Fruit fly (Drosophila melanogaster) whole organism, embryonic: ENCODE measurements around the gene PIG-S.
A peak's percentile ranks its signal among the peaks of the same experiment; 100 is the strongest.

ENCODE experiments used
- B-H1 ChIP-seq: fragments of 200-800 bp; sonication (Bioruptor generic); IDR thresholded peaks from 3 replicates; pipeline ENCODE4 v1.3.6; 2022; ENCODE audit warnings: missing biosample characterization, missing genetic modification characterization
- Bgb ChIP-seq: fragments of 200-800 bp; sonication (Bioruptor generic); IDR thresholded peaks from 2 replicates; pipeline ENCODE4 v1.3.6; 2022; ENCODE audit warnings: missing biosample characterization, missing genetic modification characterization; ENCODE audit not compliant: partially characterized antibody
- CG10147 ChIP-seq: fragments of 200-800 bp; sonication (Bioruptor generic); optimal IDR thresholded peaks from 2 replicates; lab custom pipeline; 2019; ENCODE audit warnings: missing biosample characterization, mild to moderate bottlenecking, missing genetic modification characterization, moderate library complexity
- CG10321 ChIP-seq: fragments of 200-800 bp; sonication (Bioruptor generic); IDR thresholded peaks from 2 replicates; pipeline ENCODE4 v1.3.6; 2022; ENCODE audit warnings: missing biosample characterization, missing genetic modification characterization
- CG10431 ChIP-seq: fragments of 200-800 bp; sonication (Bioruptor generic); optimal IDR thresholded peaks from 3 replicates; lab custom pipeline; 2018; ENCODE audit warnings: missing biosample characterization, mild to moderate bottlenecking, missing genetic modification characterization
- CG11398 ChIP-seq: fragments of 200-800 bp; sonication (Bioruptor generic); optimal IDR thresholded peaks from 2 replicates; lab custom pipeline; 2016; ENCODE audit warnings: missing biosample characterization, missing genetic modification characterization
- CG12744 ChIP-seq: fragments of 200-800 bp; sonication (Bioruptor generic); optimal IDR thresholded peaks from 2 replicates; lab custom pipeline; 2016; ENCODE audit warnings: missing biosample characterization, missing genetic modification characterization
- CG13123 ChIP-seq: fragments of 200-800 bp; sonication (Bioruptor generic); optimal IDR thresholded peaks from 2 replicates; lab custom pipeline; 2016; ENCODE audit warnings: missing biosample characterization, missing genetic modification characterization
- CG13296 ChIP-seq: fragments of 200-800 bp; sonication (Bioruptor generic); optimal IDR thresholded peaks from 3 replicates; lab custom pipeline; 2018; ENCODE audit warnings: missing biosample characterization, mild to moderate bottlenecking, missing genetic modification characterization
- CG13424 ChIP-seq: fragments of 200-800 bp; sonication (Bioruptor generic); optimal IDR thresholded peaks from 2 replicates; lab custom pipeline; 2019; ENCODE audit warnings: missing biosample characterization, mild to moderate bottlenecking, missing genetic modification characterization, moderate library complexity
- CG14014 ChIP-seq: fragments of 200-800 bp; sonication (Bioruptor generic); IDR thresholded peaks from 2 replicates; pipeline ENCODE4 v1.3.6; 2022; ENCODE audit warnings: missing biosample characterization, missing genetic modification characterization
- CG16813 ChIP-seq: fragments of 200-800 bp; sonication (Bioruptor generic); IDR thresholded peaks from 3 replicates; pipeline ENCODE4 v1.3.6; 2022; ENCODE audit warnings: missing biosample characterization, missing genetic modification characterization; ENCODE audit not compliant: partially characterized antibody
- CG18262 ChIP-seq: fragments of 200-800 bp; optimal IDR thresholded peaks from 3 replicates; lab custom pipeline; 2019; ENCODE audit warnings: missing biosample characterization, mild to moderate bottlenecking, missing genetic modification characterization, moderate library complexity
- CG2678 ChIP-seq: fragments of 200-800 bp; sonication (Bioruptor generic); optimal IDR thresholded peaks from 3 replicates; lab custom pipeline; 2019; ENCODE audit warnings: missing biosample characterization, mild to moderate bottlenecking, missing genetic modification characterization, moderate library complexity
- CG33557 ChIP-seq: fragments of 200-800 bp; sonication (Bioruptor generic); optimal IDR thresholded peaks from 2 replicates; lab custom pipeline; 2019; ENCODE audit warnings: missing biosample characterization, mild to moderate bottlenecking, missing genetic modification characterization, moderate library complexity
- CG4360 ChIP-seq: fragments of 200-800 bp; sonication (Bioruptor generic); IDR thresholded peaks from 2 replicates; pipeline ENCODE4 v1.3.6; 2022; ENCODE audit warnings: missing biosample characterization, missing genetic modification characterization
- CG4730 ChIP-seq: fragments of 200-800 bp; sonication (Bioruptor generic); IDR thresholded peaks from 2 replicates; pipeline ENCODE4 v1.3.6; 2022; ENCODE audit warnings: missing biosample characterization, missing genetic modification characterization
- CG5180 ChIP-seq: fragments of 200-800 bp; sonication (Bioruptor generic); optimal IDR thresholded peaks from 3 replicates; lab custom pipeline; 2017; ENCODE audit warnings: missing biosample characterization, missing genetic modification characterization, mild to moderate bottlenecking, moderate library complexity, missing genetic modification reagents
- CG5953 ChIP-seq: fragments of 200-800 bp; sonication (Bioruptor generic); IDR thresholded peaks from 2 replicates; pipeline ENCODE4 v1.3.6; 2022; ENCODE audit warnings: missing biosample characterization, missing genetic modification characterization
- CG8924 ChIP-seq: fragments of 200-800 bp; optimal IDR thresholded peaks from 3 replicates; lab custom pipeline; 2019; ENCODE audit warnings: missing biosample characterization, mild to moderate bottlenecking, missing genetic modification characterization, moderate library complexity
- Chrac-16 ChIP-seq: fragments of 200-800 bp; sonication (Bioruptor generic); optimal IDR thresholded peaks from 3 replicates; lab custom pipeline; 2016; ENCODE audit warnings: missing biosample characterization, missing genetic modification characterization
- CkIIα-i1 ChIP-seq: fragments of 200-800 bp; sonication (Bioruptor generic); IDR thresholded peaks from 2 replicates; pipeline ENCODE4 v1.3.6; 2022; ENCODE audit warnings: missing biosample characterization, missing genetic modification characterization
- Dfd ChIP-seq, 2 experiments: fragments of >200 bp; optimal IDR thresholded peaks; 2 replicates each; lab custom pipeline; 2017; ENCODE audit warnings: missing biosample characterization in 2 of 2, missing genetic modification characterization in 2 of 2
- E2f1 ChIP-seq: fragments of 200-800 bp; sonication (Bioruptor generic); IDR thresholded peaks from 2 replicates; pipeline ENCODE4 v1.3.6; 2022; ENCODE audit warnings: missing biosample characterization, missing genetic modification characterization
- E2f2 ChIP-seq: fragments of 200-800 bp; sonication (Bioruptor generic); IDR thresholded peaks from 2 replicates; pipeline ENCODE4 v1.3.6; 2022; ENCODE audit warnings: missing biosample characterization, missing genetic modification characterization
- ERR ChIP-seq: fragments of 200-800 bp; sonication (Bioruptor generic); optimal IDR thresholded peaks from 2 replicates; lab custom pipeline; 2016; ENCODE audit warnings: missing biosample characterization, missing genetic modification characterization
- H15 ChIP-seq: fragments of 200-800 bp; sonication (Bioruptor generic); IDR thresholded peaks from 3 replicates; pipeline ENCODE4 v1.3.6; 2022; ENCODE audit warnings: missing biosample characterization, missing genetic modification characterization
- HLH54F ChIP-seq: fragments of 200-800 bp; sonication (Bioruptor generic); optimal IDR thresholded peaks from 3 replicates; lab custom pipeline; 2016; ENCODE audit warnings: missing biosample characterization, missing genetic modification characterization
- HmgD ChIP-seq: fragments of 200-800 bp; sonication (Bioruptor generic); optimal IDR thresholded peaks from 3 replicates; lab custom pipeline; 2016; ENCODE audit warnings: missing biosample characterization, missing genetic modification characterization
- Hmx ChIP-seq: fragments of 200-800 bp; sonication (Bioruptor generic); optimal IDR thresholded peaks from 2 replicates; lab custom pipeline; 2016; ENCODE audit warnings: missing biosample characterization, missing genetic modification characterization
- Hr51 ChIP-seq, 2 experiments: fragments of 200-800 bp; sonication (Bioruptor generic); optimal IDR thresholded peaks; 2 replicates in 1 of 2; 3 replicates in 1 of 2; lab custom pipeline; 2016 to 2018; ENCODE audit warnings: missing biosample characterization in 2 of 2, missing genetic modification characterization in 2 of 2, mild to moderate bottlenecking in 1 of 2, moderate library complexity in 1 of 2
- Hsf ChIP-seq: fragments of 200-800 bp; sonication (Bioruptor generic); optimal IDR thresholded peaks from 3 replicates; lab custom pipeline; 2016; ENCODE audit warnings: missing biosample characterization, missing genetic modification characterization
- Nf-YA ChIP-seq: fragments of 200-800 bp; sonication (Bioruptor generic); IDR thresholded peaks from 2 replicates; pipeline ENCODE4 v1.3.6; 2022; ENCODE audit warnings: missing biosample characterization, missing genetic modification characterization
- Nf-YB ChIP-seq: fragments of 200-800 bp; sonication (Bioruptor generic); optimal IDR thresholded peaks from 3 replicates; lab custom pipeline; 2019; ENCODE audit warnings: missing biosample characterization, mild to moderate bottlenecking, missing genetic modification characterization, moderate library complexity
- Opbp ChIP-seq: fragments of 200-800 bp; sonication (Bioruptor generic); IDR thresholded peaks from 3 replicates; pipeline ENCODE4 v1.3.6; 2022; ENCODE audit warnings: missing biosample characterization, missing genetic modification characterization; ENCODE audit not compliant: partially characterized antibody
- Scr ChIP-seq: fragments of 200-800 bp; sonication (Bioruptor generic); IDR thresholded peaks from 2 replicates; pipeline ENCODE4 v1.3.6; 2022; ENCODE audit warnings: missing biosample characterization, missing genetic modification characterization; ENCODE audit not compliant: partially characterized antibody
- amos ChIP-seq: fragments of 200-800 bp; sonication (Bioruptor generic); IDR thresholded peaks from 2 replicates; pipeline ENCODE4 v1.3.6; 2022; ENCODE audit warnings: missing biosample characterization, missing genetic modification characterization; ENCODE audit not compliant: partially characterized antibody
- ash1 ChIP-seq: fragments of 200-800 bp; sonication (Bioruptor generic); optimal IDR thresholded peaks from 2 replicates; lab custom pipeline; 2018; ENCODE audit warnings: missing biosample characterization, mild to moderate bottlenecking, missing genetic modification characterization
- caup ChIP-seq: fragments of 200-800 bp; sonication (Bioruptor generic); optimal IDR thresholded peaks from 3 replicates; lab custom pipeline; 2017; ENCODE audit warnings: missing biosample characterization, mild to moderate bottlenecking, missing genetic modification characterization, moderate library complexity; ENCODE audit not compliant: severe bottlenecking
- disco-r ChIP-seq: fragments of 200-800 bp; sonication (Bioruptor generic); optimal IDR thresholded peaks from 2 replicates; lab custom pipeline; 2016; ENCODE audit warnings: missing biosample characterization, missing genetic modification characterization
- fd102C ChIP-seq: fragments of 200-800 bp; sonication (Bioruptor generic); optimal IDR thresholded peaks from 2 replicates; lab custom pipeline; 2018; ENCODE audit warnings: missing biosample characterization, mild to moderate bottlenecking, missing genetic modification characterization, moderate library complexity
- kni ChIP-seq: fragments of 200-800 bp; sonication (Bioruptor generic); optimal IDR thresholded peaks from 3 replicates; lab custom pipeline; 2017; ENCODE audit warnings: mild to moderate bottlenecking, missing biosample characterization, missing genetic modification reagents, missing genetic modification characterization
- lmd ChIP-seq: fragments of 200-800 bp; sonication (Bioruptor generic); IDR thresholded peaks from 2 replicates; pipeline ENCODE4 v1.3.6; 2022; ENCODE audit warnings: missing biosample characterization, missing genetic modification characterization
- mam ChIP-seq: fragments of 200-800 bp; sonication (Bioruptor generic); optimal IDR thresholded peaks from 3 replicates; lab custom pipeline; 2016; ENCODE audit warnings: missing biosample characterization, missing genetic modification characterization
- otp ChIP-seq: fragments of 200-800 bp; sonication (Bioruptor generic); IDR thresholded peaks from 3 replicates; pipeline ENCODE4, ENCODE4 v1.3.6; 2022; ENCODE audit warnings: missing biosample characterization, missing genetic modification characterization
- schlank ChIP-seq: fragments of 200-800 bp; sonication (Bioruptor generic); optimal IDR thresholded peaks from 2 replicates; lab custom pipeline; 2018; ENCODE audit warnings: missing biosample characterization, mild to moderate bottlenecking, missing genetic modification characterization
- stc ChIP-seq: fragments of 200-800 bp; sonication (Bioruptor generic); IDR thresholded peaks from 2 replicates; pipeline ENCODE4 v1.3.6; 2022; ENCODE audit warnings: missing biosample characterization, missing genetic modification characterization
- ttk ChIP-seq: fragments of 200-800 bp; sonication (Bioruptor generic); IDR thresholded peaks from 2 replicates; pipeline ENCODE4 v2.1.2; 2022; ENCODE audit warnings: missing biosample characterization, missing genetic modification characterization
- vnd ChIP-seq: fragments of 200-800 bp; sonication (Bioruptor generic); IDR thresholded peaks from 3 replicates; pipeline ENCODE4 v1.3.6; 2022; ENCODE audit warnings: missing biosample characterization, missing genetic modification characterization; ENCODE audit not compliant: partially characterized antibody

The PIG-S gene

DNA sequence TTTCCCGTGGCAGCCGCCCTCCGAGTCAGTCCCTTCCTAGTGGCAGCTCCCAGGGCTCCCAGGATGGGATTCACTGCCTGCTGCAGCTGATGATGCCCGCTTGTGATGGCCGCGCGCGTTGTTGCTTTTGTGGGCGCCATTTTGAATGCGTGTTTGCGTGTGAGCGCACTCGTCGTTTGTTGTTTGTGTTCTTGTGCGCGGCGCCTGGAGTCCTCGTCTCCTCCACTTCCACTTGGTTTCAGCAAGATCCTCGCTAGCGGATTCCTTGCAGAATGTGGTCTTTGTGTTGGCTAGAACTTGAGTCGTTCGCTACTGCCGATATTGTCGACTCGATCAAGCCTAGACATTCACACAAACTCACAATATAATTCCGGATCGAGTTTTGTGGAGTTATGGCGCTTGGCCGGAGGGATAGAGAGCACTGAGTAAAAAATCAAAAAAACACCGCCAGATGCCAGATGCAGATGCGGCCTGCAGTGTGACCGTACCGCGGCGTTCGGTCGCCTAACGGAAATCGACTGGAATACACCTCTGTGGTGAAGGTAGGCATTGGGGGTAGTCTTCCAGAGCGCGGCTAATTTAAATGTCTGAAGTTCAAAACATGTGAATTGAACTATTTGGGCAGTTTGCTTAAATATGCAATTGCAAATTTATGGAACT lies 47.1 kb downstream of the PIG-S start, which contains the start of gene CycB3 (continued):
- peak; percentile 17 for TF ChIP-seq CG18262
- peak; percentile 44; the same call in 1 of the 2 replicates for TF ChIP-seq Scr (GFP tag; lab: Robert Waterston, UW)
- no peak for TF ChIP-seq lmd (GFP tag; lab: Robert Waterston, UW)
- no peak for TF ChIP-seq Hr51 (GFP tag; optimal IDR thresholded peaks at IDR 0.05; lab: Kevin White, UChicago)
- TF ChIP-seq CkIIα-i1 (GFP tag; lab: Robert Waterston, UW), result no peak
- TF ChIP-seq caup (GFP tag; lab: Kevin White, UChicago), result peak; percentile 49
- no peak for TF ChIP-seq CG16813
- 0 out of 2 replicates have a peak, but pooled peaks have one; percentile 31 for TF ChIP-seq CG14014 (GFP tag; lab: Robert Waterston, UW)
- TF ChIP-seq disco-r (GFP tag; lab: Kevin White, UChicago), result no peak
- TF ChIP-seq Opbp (GFP tag; lab: Robert Waterston, UW), result peak; percentile 56; the same call in 2 of the 3 replicates
- no peak for TF ChIP-seq CG4730 (GFP tag; lab: Robert Waterston, UW)
- TF ChIP-seq E2f1, result no peak
- no peak for TF ChIP-seq CG5953 (GFP tag; lab: Robert Waterston, UW)
- no peak for TF ChIP-seq CG13123 (GFP tag; lab: Kevin White, UChicago)
- TF ChIP-seq Hsf, result peak; percentile 11
- TF ChIP-seq Bgb (GFP tag; lab: Robert Waterston, UW), result peak; percentile 56; the same call in 1 of the 2 replicates
- TF ChIP-seq CG13296 (GFP tag; lab: Kevin White, UChicago), result no peak
- TF ChIP-seq Dfd (GFP tag; optimal IDR thresholded peaks at IDR 0.05; lab: Kevin White, UChicago), result no peak
- no peak for TF ChIP-seq mam (GFP tag; lab: Kevin White, UChicago)
- TF ChIP-seq H15 (GFP tag; lab: Robert Waterston, UW), result no peak
- peak; percentile 20; the same call in 1 of the 2 replicates for TF ChIP-seq ttk (GFP tag; lab: Robert Waterston, UW)
- TF ChIP-seq CG4360 (GFP tag; lab: Robert Waterston, UW), result 0 out of 2 replicates have a peak, but pooled peaks have one; percentile 22
- TF ChIP-seq Nf-YB (GFP tag; lab: Kevin White, UChicago), result no peak
- no peak for TF ChIP-seq HLH54F (GFP tag; lab: Kevin White, UChicago)
- no peak for TF ChIP-seq vnd
- peak; percentile 13 for TF ChIP-seq schlank
- no peak for TF ChIP-seq CG12744 (GFP tag; lab: Kevin White, UChicago)
- no peak for TF ChIP-seq ERR
- peak; percentile 37 for TF ChIP-seq HmgD (GFP tag; lab: Kevin White, UChicago)
- TF ChIP-seq CG10147 (GFP tag; lab: Kevin White, UChicago), result no peak
- no peak; the same call in 1 of the 2 replicates for TF ChIP-seq stc (GFP tag; lab: Robert Waterston, UW)
- no peak for TF ChIP-seq ash1 (GFP tag; lab: Kevin White, UChicago)
- TF ChIP-seq fd102C (GFP tag; lab: Kevin White, UChicago), result no peak
- peak; percentile 100 for TF ChIP-seq E2f2
- no peak for TF ChIP-seq CG10321 (GFP tag; lab: Robert Waterston, UW)
- no peak for TF ChIP-seq Chrac-16 (GFP tag; lab: Kevin White, UChicago)
- peak; percentile 54 for TF ChIP-seq CG10431
- peak; percentile 43; the same call in 1 of the 2 replicates for TF ChIP-seq amos (GFP tag; lab: Robert Waterston, UW)
- no peak for TF ChIP-seq CG2678 (tag; lab: Kevin White, UChicago)
- TF ChIP-seq B-H1 (GFP tag; lab: Robert Waterston, UW), result no peak
- TF ChIP-seq otp (GFP tag; lab: Robert Waterston, UW), result no peak
- no peak for TF ChIP-seq Hmx
- no peak for TF ChIP-seq CG13424 (tag; lab: Kevin White, UChicago)
- peak; percentile 55 for TF ChIP-seq kni
- no peak for TF ChIP-seq CG8924 (tag; lab: Kevin White, UChicago)
- TF ChIP-seq CG11398 (GFP tag; lab: Kevin White, UChicago), result no peak
- peak; percentile 8 for TF ChIP-seq CG33557 (GFP tag; lab: Kevin White, UChicago)
- no peak for TF ChIP-seq CG5180
- peak; percentile 21; the same call in 1 of the 2 replicates for TF ChIP-seq Nf-YA (GFP tag; lab: Robert Waterston, UW)
